Fruit fly (Drosophila melanogaster): ENCODE data around the gene CG32228.

Gene CG32228

DNA sequence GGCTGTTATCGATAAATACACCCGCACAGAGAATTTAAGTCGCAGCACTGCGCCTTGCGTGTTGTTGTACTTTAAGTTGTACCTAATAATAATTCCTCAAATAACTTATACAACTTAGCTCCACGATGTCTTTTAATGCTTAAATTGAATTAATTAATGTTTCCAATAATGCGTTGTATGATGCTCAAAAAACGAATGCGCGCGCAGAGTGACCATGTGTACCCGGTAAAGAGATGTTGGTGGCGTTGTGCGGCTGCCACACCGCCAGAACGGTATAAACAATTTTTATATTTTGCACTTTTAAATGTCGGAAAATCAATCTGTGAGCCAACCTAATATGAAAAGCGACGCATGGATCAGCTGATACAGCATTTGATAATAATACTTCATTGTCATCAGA, 39.5 kb upstream of the CG32228 start (continued):
- TF ChIP-seq Sry-β (GFP tag; optimal IDR thresholded peaks at IDR 0.05) (no peak), CG42726 (GFP tag; IDR thresholded peaks at IDR 0.05; ENCODE audit: partially characterized antibody) (no peak), Med (GFP tag) (no peak), gem (tag; optimal IDR thresholded peaks at IDR 0.05) (no peak), gfzf (GFP tag; optimal IDR thresholded peaks at IDR 0.05) (peak; percentile 91), Nf-YB (GFP tag; optimal IDR thresholded peaks at IDR 0.05) (no peak), CG6272 (GFP tag; IDR thresholded peaks at IDR 0.05) (no peak), GATAe (GFP tag; conservative IDR thresholded peaks at IDR 0.05) (no peak), CG2199 (GFP tag; IDR thresholded peaks at IDR 0.05) (no peak), sob (GFP tag; IDR thresholded peaks at IDR 0.05) (no peak), TFAM (GFP tag; optimal IDR thresholded peaks at IDR 0.05) (no peak), CG4707 (GFP tag; optimal IDR thresholded peaks at IDR 0.05) (no peak), oc (tag; optimal IDR thresholded peaks at IDR 0.05) (no peak), CG6791 (GFP tag; IDR thresholded peaks at IDR 0.05; ENCODE audit: partially characterized antibody) (no peak), br (optimal IDR thresholded peaks at IDR 0.05) (no peak), Asciz (GFP tag; optimal IDR thresholded peaks at IDR 0.05) (no peak), bbx (GFP tag; IDR thresholded peaks at IDR 0.05; ENCODE audit: partially characterized antibody) (no peak), HLH54F (GFP tag; optimal IDR thresholded peaks at IDR 0.05) (no peak), stwl (tag; optimal IDR thresholded peaks at IDR 0.05) (peak; percentile 58), bowl (GFP tag; IDR thresholded peaks at IDR 0.05) (no peak), Ets97D (GFP tag; optimal IDR thresholded peaks at IDR 0.05) (peak; percentile 72), Adf1 (GFP tag; IDR thresholded peaks at IDR 0.05) (no peak), salm (tag; optimal IDR thresholded peaks at IDR 0.05) (no peak), jing (GFP tag; optimal IDR thresholded peaks at IDR 0.05) (no peak), phol (tag; optimal IDR thresholded peaks at IDR 0.05) (peak; percentile 41), sqz (GFP tag; optimal IDR thresholded peaks at IDR 0.05) (no peak), fu2 (GFP tag; optimal IDR thresholded peaks at IDR 0.05) (no peak), Hand (GFP tag; optimal IDR thresholded peaks at IDR 0.05) (no peak), CG4404 (GFP tag; IDR thresholded peaks at IDR 0.05) (no peak), sim (GFP tag; IDR thresholded peaks at IDR 0.05) (no peak), CG2678 (tag; optimal IDR thresholded peaks at IDR 0.05) (no peak), CG10543 (GFP tag; optimal IDR thresholded peaks at IDR 0.05) (no peak), NC2β (GFP tag; optimal IDR thresholded peaks at IDR 0.05) (no peak), CG10321 (GFP tag; IDR thresholded peaks at IDR 0.05) (no peak), CG33213 (GFP tag; optimal IDR thresholded peaks at IDR 0.05) (peak; percentile 36), her (GFP tag; optimal IDR thresholded peaks at IDR 0.05) (peak; percentile 49), zen (tag; optimal IDR thresholded peaks at IDR 0.05) (peak; percentile 46), CoRest (tag; optimal IDR thresholded peaks at IDR 0.05) (peak; percentile 38), CG9727 (GFP tag; optimal IDR thresholded peaks at IDR 0.05) (no peak), amos (GFP tag; IDR thresholded peaks at IDR 0.05; ENCODE audit: partially characterized antibody) (peak; percentile 12; the same call in 1 of the 2 replicates), tup (GFP tag; optimal IDR thresholded peaks at IDR 0.05) (no peak), fd96Cb (tag; optimal IDR thresholded peaks at IDR 0.05) (no peak), Rfx (GFP tag; IDR thresholded peaks at IDR 0.05) (no peak), CG33557 (GFP tag; optimal IDR thresholded peaks at IDR 0.05) (no peak), Elba2 (GFP tag; optimal IDR thresholded peaks at IDR 0.05) (peak; percentile 63), sisA (GFP tag; IDR thresholded peaks at IDR 0.05) (no peak), peb (GFP tag; IDR thresholded peaks at IDR 0.05) (no peak), da (GFP tag; optimal IDR thresholded peaks at IDR 0.05) (no peak), exex (tag; optimal IDR thresholded peaks at IDR 0.05) (peak; percentile 5), tx (GFP tag; optimal IDR thresholded peaks at IDR 0.05) (no peak), CG1602 (GFP tag; optimal IDR thresholded peaks at IDR 0.05) (no peak), unc-4 (GFP tag; IDR thresholded peaks at IDR 0.05; ENCODE audit: partially characterized antibody) (peak; percentile 53; the same call in 1 of the 2 replicates)
